Fruit fly (Drosophila melanogaster): Measurements from ENCODE around the gene Sf3a2.
A peak's percentile ranks its signal among the peaks of the same experiment; 100 is the strongest.

- TF ChIP-seq tj (GFP tag; optimal IDR thresholded peaks at IDR 0.05) (no peak), Hr96 (GFP tag; optimal IDR thresholded peaks at IDR 0.05) (no peak), ovo (GFP tag; optimal IDR thresholded peaks at IDR 0.05) (no peak), CG12768 (GFP tag; optimal IDR thresholded peaks at IDR 0.05) (no peak), CG5204 (GFP tag; optimal IDR thresholded peaks at IDR 0.05) (no peak), CG1620 (GFP tag; optimal IDR thresholded peaks at IDR 0.05) (no peak), CG7101 (tag; optimal IDR thresholded peaks at IDR 0.05) (no peak), pad (GFP tag; optimal IDR thresholded peaks at IDR 0.05) (peak; percentile 79), CG33017 (tag; optimal IDR thresholded peaks at IDR 0.05) (no peak), Clk (GFP tag; optimal IDR thresholded peaks at IDR 0.05) (no peak)
These were observed 987 bp upstream of the Sf3a2 start for dm6 chr3L:12814806-12815205.

Data from whole organism, adult.